Worm (Caenorhabditis elegans) whole organism, L4 larva: Measurements from ENCODE around the gene nspc-16.

Experiments used
- F10B5.3 ChIP-seq: sonication (generic microtip); optimal IDR thresholded peaks from 2 replicates; lab custom pipeline; 2016; ENCODE audit warnings: mild to moderate bottlenecking, missing genetic modification characterization, missing compliant biosample characterization
- F37D6.2 ChIP-seq: sonication (generic microtip); optimal IDR thresholded peaks from 2 replicates; lab custom pipeline; 2016; ENCODE audit warnings: mild to moderate bottlenecking, missing genetic modification characterization, missing compliant biosample characterization
- F49E8.2 ChIP-seq: sonication (generic microtip); optimal IDR thresholded peaks from 2 replicates; lab custom pipeline; 2016; ENCODE audit warnings: missing compliant biosample characterization, mild to moderate bottlenecking, missing genetic modification characterization, borderline replicate concordance
- T26A8.4 ChIP-seq: fragments of 200-800 bp; sonication (Bioruptor generic); IDR thresholded peaks from 2 replicates; pipeline ENCODE4 v1.3.6; 2022; ENCODE audit warnings: missing genetic modification characterization, missing compliant biosample characterization
- Y105C5A.15 ChIP-seq: fragments of 200-800 bp; sonication (Bioruptor generic); IDR thresholded peaks from 2 replicates; pipeline ENCODE4 v1.3.6; 2022; ENCODE audit warnings: missing genetic modification characterization, missing compliant biosample characterization
- Y75B8A.6 ChIP-seq: fragments of 200-800 bp; sonication (Bioruptor generic); IDR thresholded peaks from 2 replicates; pipeline ENCODE4 v1.3.6; 2022; ENCODE audit warnings: missing genetic modification reagents, missing genetic modification characterization, missing compliant biosample characterization
- aha-1 ChIP-seq: fragments of 150-350 bp; peaks from one replicate; lab custom pipeline; 2014; ENCODE audit warnings: missing biosample characterization, missing genetic modification characterization
- aly-2 ChIP-seq: sonication (generic microtip); optimal IDR thresholded peaks from 2 replicates; lab custom pipeline; 2018; ENCODE audit warnings: missing biosample characterization, missing genetic modification characterization
- ceh-28 ChIP-seq: fragments of 150-350 bp; optimal IDR thresholded peaks from 2 replicates; lab custom pipeline; 2014; ENCODE audit warnings: missing biosample characterization, missing genetic modification reagents, missing genetic modification characterization
- ceh-44 ChIP-seq: fragments of 200-800 bp; sonication (Bioruptor generic); IDR thresholded peaks from 2 replicates; pipeline ENCODE4 v1.3.6; 2022; ENCODE audit warnings: missing genetic modification reagents, missing genetic modification characterization, missing compliant biosample characterization
- cey-2 ChIP-seq: sonication (generic microtip); optimal IDR thresholded peaks from 3 replicates; lab custom pipeline; 2017; ENCODE audit warnings: missing genetic modification characterization, mild to moderate bottlenecking, missing compliant biosample characterization, antibody characterized with exemption, borderline replicate concordance; ENCODE audit not compliant: insufficient read depth
- ctbp-1 ChIP-seq: fragments of 200-800 bp; sonication (Bioruptor generic); IDR thresholded peaks from 2 replicates; pipeline ENCODE4 v1.3.6; 2022; ENCODE audit warnings: missing genetic modification reagents, missing genetic modification characterization, missing compliant biosample characterization
- daf-16 ChIP-seq, 3 experiments: sonication (generic microtip); optimal IDR thresholded peaks; 2 replicates each; lab custom pipeline; 2016 to 2017; ENCODE audit warnings: missing genetic modification characterization in 3 of 3, missing genetic modification reagents in 3 of 3, mild to moderate bottlenecking in 2 of 3, missing compliant biosample characterization in 2 of 3, missing biosample characterization in 1 of 3, moderate library complexity in 1 of 3
- daf-19 ChIP-seq: fragments of 200-800 bp; sonication (Bioruptor generic); conservative IDR thresholded peaks from 2 replicates; pipeline ENCODE4 v1.3.6; 2022; ENCODE audit warnings: missing genetic modification characterization, missing compliant biosample characterization
- dmd-6 ChIP-seq: fragments of 200-800 bp; sonication (Bioruptor generic); IDR thresholded peaks from 2 replicates; pipeline ENCODE4 v1.3.6; 2022; ENCODE audit warnings: missing genetic modification reagents, missing genetic modification characterization, missing compliant biosample characterization
- dmd-8 ChIP-seq: fragments of 200-800 bp; sonication (Bioruptor generic); IDR thresholded peaks from 2 replicates; pipeline ENCODE4 v1.3.6; 2022; ENCODE audit warnings: missing genetic modification characterization, missing compliant biosample characterization
- dpl-1 ChIP-seq: fragments of 150-350 bp; optimal IDR thresholded peaks from 2 replicates; lab custom pipeline; 2014; ENCODE audit warnings: missing biosample characterization, missing genetic modification reagents, missing genetic modification characterization
- egl-43 ChIP-seq: fragments of 200-800 bp; sonication (Bioruptor generic); IDR thresholded peaks from 2 replicates; pipeline ENCODE4 v1.3.6; 2022; ENCODE audit warnings: missing genetic modification reagents, missing genetic modification characterization, missing compliant biosample characterization
- fos-1 ChIP-seq: fragments of 150-350 bp; optimal IDR thresholded peaks from 2 replicates; lab custom pipeline; 2014; ENCODE audit warnings: missing biosample characterization, missing genetic modification characterization
- hlh-11 ChIP-seq: fragments of 200-800 bp; sonication (Bioruptor generic); optimal IDR thresholded peaks from 2 replicates; lab custom pipeline; 2018; ENCODE audit warnings: mild to moderate bottlenecking, missing genetic modification characterization, missing compliant biosample characterization
- jun-1 ChIP-seq: fragments of 150-350 bp; optimal IDR thresholded peaks from 2 replicates; lab custom pipeline; 2014; ENCODE audit warnings: missing biosample characterization, missing genetic modification reagents, missing genetic modification characterization
- lin-1 ChIP-seq: fragments of 200-800 bp; sonication (Bioruptor generic); IDR thresholded peaks from 2 replicates; pipeline ENCODE4 v1.3.6; 2022; ENCODE audit warnings: missing genetic modification reagents, missing genetic modification characterization, missing compliant biosample characterization
- lin-13 ChIP-seq: fragments of 150-350 bp; optimal IDR thresholded peaks from 2 replicates; lab custom pipeline; 2014; ENCODE audit warnings: missing biosample characterization, missing genetic modification reagents, missing genetic modification characterization
- lin-29 ChIP-seq: fragments of 200-800 bp; sonication (Bioruptor generic); IDR thresholded peaks from 2 replicates; pipeline ENCODE4 v1.3.6; 2022; ENCODE audit warnings: missing genetic modification reagents, missing genetic modification characterization, missing compliant biosample characterization
- lir-3 ChIP-seq: sonication (generic microtip); optimal IDR thresholded peaks from 2 replicates; lab custom pipeline; 2016; ENCODE audit warnings: mild to moderate bottlenecking, missing genetic modification characterization, missing compliant biosample characterization
- lsy-2 ChIP-seq, 2 experiments: fragments of 150-350 bp in 1 of 2; sonication (generic microtip) in 1 of 2; optimal IDR thresholded peaks; 2 replicates each; lab custom pipeline; 2014 to 2017; ENCODE audit warnings: missing biosample characterization in 2 of 2, missing genetic modification characterization in 2 of 2
- mdl-1 ChIP-seq, 2 experiments: fragments of 150-350 bp in 1 of 2; sonication (generic microtip) in 1 of 2; optimal IDR thresholded peaks; 2 replicates each; lab custom pipeline; 2014 to 2017; ENCODE audit warnings: missing biosample characterization in 2 of 2, missing genetic modification characterization in 2 of 2
- mes-2 ChIP-seq: sonication (generic microtip); optimal IDR thresholded peaks from 2 replicates; lab custom pipeline; 2016; ENCODE audit warnings: missing genotype, mild to moderate bottlenecking, missing genetic modification characterization, missing compliant biosample characterization; ENCODE audit not compliant: poor library complexity, severe bottlenecking
- mxl-2 ChIP-seq: fragments of 200-800 bp; sonication (Bioruptor generic); conservative IDR thresholded peaks from 2 replicates; pipeline ENCODE4 v1.3.6; 2022; ENCODE audit warnings: missing genetic modification reagents, missing genetic modification characterization, missing compliant biosample characterization
- nhr-10 ChIP-seq: fragments of 150-350 bp; optimal IDR thresholded peaks from 2 replicates; lab custom pipeline; 2014; ENCODE audit warnings: missing biosample characterization, missing genetic modification characterization
- nhr-111 ChIP-seq: fragments of 200-800 bp; sonication (Bioruptor generic); optimal IDR thresholded peaks from 2 replicates; lab custom pipeline; 2018; ENCODE audit warnings: mild to moderate bottlenecking, missing genetic modification characterization, missing compliant biosample characterization
- nhr-41 ChIP-seq: fragments of 200-800 bp; sonication (Bioruptor generic); IDR thresholded peaks from 2 replicates; pipeline ENCODE4 v1.3.6; 2022; ENCODE audit warnings: missing genetic modification reagents, missing genetic modification characterization, missing compliant biosample characterization
- nhr-48 ChIP-seq: sonication (generic microtip); optimal IDR thresholded peaks from 2 replicates; lab custom pipeline; 2016; ENCODE audit warnings: mild to moderate bottlenecking, missing genetic modification characterization, missing compliant biosample characterization
- php-3 ChIP-seq: fragments of 200-800 bp; sonication (Bioruptor generic); IDR thresholded peaks from 2 replicates; pipeline ENCODE4 v1.3.6; 2022; ENCODE audit warnings: missing genetic modification reagents, missing genetic modification characterization, missing compliant biosample characterization
- pqm-1 ChIP-seq: sonication (generic microtip); optimal IDR thresholded peaks from 2 replicates; lab custom pipeline; 2017; ENCODE audit warnings: missing biosample characterization, missing genetic modification characterization
- sdz-12 ChIP-seq: fragments of 200-800 bp; sonication (Bioruptor generic); optimal IDR thresholded peaks from 2 replicates; lab custom pipeline; 2018; ENCODE audit warnings: mild to moderate bottlenecking, missing genetic modification characterization, missing compliant biosample characterization
- set-16 ChIP-seq: fragments of 200-800 bp; sonication (Bioruptor generic); IDR thresholded peaks from 2 replicates; pipeline ENCODE4 v1.3.6; 2022; ENCODE audit warnings: missing genetic modification reagents, missing genetic modification characterization, missing compliant biosample characterization
- snpc-1.2 ChIP-seq: fragments of 200-800 bp; sonication (Bioruptor generic); IDR thresholded peaks from 2 replicates; pipeline ENCODE4 v1.3.6; 2022; ENCODE audit warnings: missing genetic modification reagents, missing genetic modification characterization, missing compliant biosample characterization
- spr-1 ChIP-seq: sonication (generic microtip); optimal IDR thresholded peaks from 2 replicates; lab custom pipeline; 2016; ENCODE audit warnings: mild to moderate bottlenecking, missing genetic modification characterization, missing compliant biosample characterization
- spr-3 ChIP-seq: fragments of 200-800 bp; sonication (Bioruptor generic); optimal IDR thresholded peaks from 2 replicates; lab custom pipeline; 2018; ENCODE audit warnings: mild to moderate bottlenecking, missing genetic modification characterization, missing compliant biosample characterization
- tag-97 ChIP-seq: fragments of 200-800 bp; sonication (Bioruptor generic); IDR thresholded peaks from 2 replicates; pipeline ENCODE4 v1.3.6; 2022; ENCODE audit warnings: missing genetic modification characterization, missing compliant biosample characterization
- vab-7 ChIP-seq: fragments of 200-800 bp; sonication (Bioruptor generic); IDR thresholded peaks from 2 replicates; pipeline ENCODE4 v1.3.6; 2022; ENCODE audit warnings: missing genetic modification reagents, missing genetic modification characterization, missing compliant biosample characterization
- zag-1 ChIP-seq: fragments of 150-350 bp; optimal IDR thresholded peaks from 2 replicates; lab custom pipeline; 2014; ENCODE audit warnings: missing biosample characterization, missing genetic modification characterization
- zfp-2 ChIP-seq: sonication (generic microtip); optimal IDR thresholded peaks from 2 replicates; lab custom pipeline; 2016; ENCODE audit warnings: mild to moderate bottlenecking, missing genetic modification characterization, missing compliant biosample characterization
- zfp-3 ChIP-seq: fragments of 200-800 bp; sonication (Bioruptor generic); conservative IDR thresholded peaks from 2 replicates; pipeline ENCODE4 v1.3.6; 2022; ENCODE audit warnings: missing genetic modification reagents, missing genetic modification characterization, missing compliant biosample characterization
- zip-11 ChIP-seq: fragments of 200-800 bp; sonication (Bioruptor generic); IDR thresholded peaks from 2 replicates; pipeline ENCODE4 v1.3.6; 2022; ENCODE audit warnings: missing genetic modification characterization, missing compliant biosample characterization
- zip-2 ChIP-seq: fragments of 150-350 bp; optimal IDR thresholded peaks from 2 replicates; lab custom pipeline; 2014; ENCODE audit warnings: missing biosample characterization, missing genetic modification characterization

Gene nspc-16

DNA sequence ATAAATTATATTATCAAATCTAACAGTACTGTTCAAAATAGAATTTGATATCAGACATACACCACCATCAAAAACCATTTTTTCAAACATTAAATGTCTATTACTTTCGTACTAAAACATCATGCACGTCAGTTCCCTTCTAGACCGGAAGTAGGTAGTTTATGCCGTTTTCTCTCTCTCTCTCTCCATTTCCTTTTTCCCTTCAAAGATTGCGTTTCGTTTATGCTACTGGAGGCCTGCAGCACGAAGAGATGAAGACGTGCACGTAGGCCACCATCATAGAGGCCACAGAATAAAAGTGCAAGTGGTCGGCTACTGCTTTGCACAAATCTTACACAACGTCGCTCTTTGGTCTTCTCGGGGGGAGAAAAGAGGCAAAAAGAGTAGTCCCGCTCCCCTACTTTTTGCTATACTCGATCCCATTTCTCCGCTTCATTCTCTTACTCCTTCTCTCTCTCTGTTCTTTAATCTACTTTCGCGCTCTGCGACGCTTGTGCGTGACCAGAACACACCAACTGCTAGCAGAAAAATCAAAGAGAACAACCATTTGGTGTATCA, 38.1 kb downstream of the nspc-16 start (continued):
- peak; percentile 2 for TF ChIP-seq pqm-1
- TF ChIP-seq ceh-28 (tag; lab: Kevin White, UChicago): no peak
- no peak for TF ChIP-seq snpc-1.2 (GFP tag; lab: Robert Waterston, UW)
- TF ChIP-seq aly-2: no peak
- TF ChIP-seq dpl-1 (GFP tag; lab: Kevin White, UChicago): peak; percentile 10
- TF ChIP-seq jun-1 (tag; lab: Kevin White, UChicago): no peak
- TF ChIP-seq daf-19: no peak
- TF ChIP-seq mdl-1 (tag; optimal IDR thresholded peaks at IDR 0.05; lab: Kevin White, UChicago): peak; percentile 55 to 71
- no peak for TF ChIP-seq cey-2
- no peak for TF ChIP-seq zip-2 (tag; lab: Kevin White, UChicago)
- TF ChIP-seq spr-3 (GFP tag; lab: Kevin White, UChicago): no peak
- TF ChIP-seq nhr-48 (tag; lab: Kevin White, UChicago): peak; percentile 57
- TF ChIP-seq nhr-111 (GFP tag; lab: Kevin White, UChicago): no peak
- peak; percentile 3 for TF ChIP-seq lin-13 (GFP tag; lab: Kevin White, UChicago)
- peak; percentile 82 for TF ChIP-seq php-3 (GFP tag; lab: Robert Waterston, UW)
- TF ChIP-seq zfp-3 (GFP tag; lab: Robert Waterston, UW): no peak
- no peak for TF ChIP-seq vab-7
- TF ChIP-seq ceh-44 (GFP tag; lab: Robert Waterston, UW): no peak
- TF ChIP-seq, all 104 proteins: peak for 35

DNA sequence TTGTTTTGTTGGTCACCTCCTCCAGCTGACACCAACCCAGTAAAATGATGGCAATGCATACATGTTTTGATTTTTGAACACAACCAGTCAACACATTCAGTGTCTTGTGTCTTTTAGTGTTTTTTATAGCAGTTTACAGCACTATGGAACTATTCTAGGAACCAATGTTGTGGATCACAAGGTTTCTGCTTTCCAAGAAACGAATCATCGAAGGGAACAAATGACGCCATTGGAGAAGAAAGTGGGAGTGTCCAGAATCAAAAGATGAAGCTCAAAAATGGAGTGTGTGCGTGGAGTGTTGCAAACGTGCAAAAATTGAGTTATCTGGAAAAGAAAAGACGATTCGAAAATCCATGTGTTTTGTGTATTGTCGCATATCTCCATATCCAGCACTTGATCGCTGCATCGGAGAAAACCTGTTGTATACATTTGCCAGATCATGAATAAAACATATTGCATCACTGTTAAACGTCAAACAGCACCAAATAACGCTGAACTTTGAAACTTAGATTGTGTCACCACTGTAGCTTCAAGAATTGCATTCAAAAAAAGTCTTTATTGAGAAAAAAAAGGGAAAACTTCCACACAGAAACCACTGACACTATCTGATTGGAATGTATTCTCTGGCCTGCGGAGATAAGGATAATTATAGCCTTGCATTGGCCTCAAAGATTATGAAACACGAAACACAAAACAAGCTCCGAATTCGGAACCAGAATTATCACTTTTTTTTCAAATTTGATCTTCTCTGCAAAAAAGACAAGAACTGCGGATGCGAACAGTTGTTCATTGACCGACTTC, 39.1 kb downstream of the nspc-16 start:
- TF ChIP-seq zfp-2 (tag; lab: Kevin White, UChicago) (no peak), zip-2 (tag; lab: Kevin White, UChicago) (no peak), sdz-12 (GFP tag; lab: Kevin White, UChicago) (no peak), mes-2 (tag; lab: Kevin White, UChicago) (peak; percentile 7), fos-1 (tag; lab: Kevin White, UChicago) (no peak), lin-29 (GFP tag; lab: Robert Waterston, UW) (no peak), F10B5.3 (no peak), aha-1 (peak; percentile 98), mdl-1 (tag; optimal IDR thresholded peaks at IDR 0.05; lab: Kevin White, UChicago) (peak in 1 of 2 experiments; percentile 30), hlh-11 (tag; lab: Kevin White, UChicago) (peak; percentile 39), tag-97 (GFP tag; lab: Robert Waterston, UW) (no peak), dpl-1 (GFP tag; lab: Kevin White, UChicago) (no peak), snpc-1.2 (GFP tag; lab: Robert Waterston, UW) (no peak), dmd-6 (GFP tag; lab: Robert Waterston, UW) (peak; percentile 82), daf-16 (GFP tag; optimal IDR thresholded peaks at IDR 0.05; lab: Kevin White, UChicago) (peak in 1 of 2 experiments; percentile 36), daf-16 (tag; optimal IDR thresholded peaks at IDR 0.05; lab: Kevin White, UChicago) (peak; percentile 28), lin-1 (GFP tag; lab: Robert Waterston, UW) (no peak), zag-1 (tag; lab: Kevin White, UChicago) (no peak), zip-11 (GFP tag; lab: Robert Waterston, UW) (no peak), ctbp-1 (GFP tag; lab: Robert Waterston, UW) (peak; percentile 89), mxl-2 (GFP tag; lab: Robert Waterston, UW) (peak; percentile 36; the same call in 1 of the 2 replicates), F37D6.2 (tag; lab: Kevin White, UChicago) (peak; percentile 77), Y75B8A.6 (GFP tag; lab: Robert Waterston, UW) (no peak), nhr-41 (no peak), Y105C5A.15 (no peak), set-16 (GFP tag; lab: Robert Waterston, UW) (no peak), dmd-8 (no peak), lsy-2 (tag; optimal IDR thresholded peaks at IDR 0.05; lab: Kevin White, UChicago) (peak in 1 of 2 experiments; percentile 77), jun-1 (tag; lab: Kevin White, UChicago) (no peak), lin-13 (GFP tag; lab: Kevin White, UChicago) (peak; percentile 58), egl-43 (peak; percentile 66; the same call in 1 of the 2 replicates), F49E8.2 (tag; lab: Kevin White, UChicago) (no peak), spr-1 (no peak), nhr-10 (tag; lab: Kevin White, UChicago) (no peak), T26A8.4 (GFP tag; lab: Robert Waterston, UW) (no peak), lir-3 (tag; lab: Kevin White, UChicago) (no peak)
